Worm (Caenorhabditis elegans) whole organism, dauer: ENCODE measurements around the gene rnh-1.1.

Source experiments
- unc-62 ChIP-seq: sonication (generic microtip); optimal IDR thresholded peaks from 2 replicates; lab custom pipeline; 2017; ENCODE audit warnings: missing biosample characterization, missing genetic modification reagents, missing genetic modification characterization

The rnh-1.1 gene

DNA sequence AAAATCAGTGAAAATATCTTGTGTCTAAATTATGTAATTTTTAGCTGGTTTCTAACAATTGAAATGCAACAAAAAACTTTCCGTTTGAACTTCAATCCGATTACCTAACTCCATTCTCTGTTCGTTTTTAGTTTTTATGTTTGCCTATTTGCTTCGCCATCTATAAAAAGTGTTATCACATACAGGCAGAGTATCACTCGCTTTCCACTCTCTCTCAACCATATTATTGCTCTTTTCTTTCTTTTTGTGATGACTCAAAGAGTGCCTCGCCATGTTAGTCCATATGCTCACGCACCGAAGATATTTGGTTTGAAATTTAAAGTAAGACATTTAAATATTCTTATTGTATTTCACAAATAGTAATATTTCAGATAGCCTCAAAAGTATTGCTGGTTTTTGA, 9.4 kb downstream of the rnh-1.1 start, which contains the start of gene ZK1290.13:
ZK1290.13 (plus strand) TSS at position 73 of the 400 bp plus-strand sequence.
- no peak for TF ChIP-seq unc-62 (GFP tag; lab: Kevin White, UChicago)

DNA sequence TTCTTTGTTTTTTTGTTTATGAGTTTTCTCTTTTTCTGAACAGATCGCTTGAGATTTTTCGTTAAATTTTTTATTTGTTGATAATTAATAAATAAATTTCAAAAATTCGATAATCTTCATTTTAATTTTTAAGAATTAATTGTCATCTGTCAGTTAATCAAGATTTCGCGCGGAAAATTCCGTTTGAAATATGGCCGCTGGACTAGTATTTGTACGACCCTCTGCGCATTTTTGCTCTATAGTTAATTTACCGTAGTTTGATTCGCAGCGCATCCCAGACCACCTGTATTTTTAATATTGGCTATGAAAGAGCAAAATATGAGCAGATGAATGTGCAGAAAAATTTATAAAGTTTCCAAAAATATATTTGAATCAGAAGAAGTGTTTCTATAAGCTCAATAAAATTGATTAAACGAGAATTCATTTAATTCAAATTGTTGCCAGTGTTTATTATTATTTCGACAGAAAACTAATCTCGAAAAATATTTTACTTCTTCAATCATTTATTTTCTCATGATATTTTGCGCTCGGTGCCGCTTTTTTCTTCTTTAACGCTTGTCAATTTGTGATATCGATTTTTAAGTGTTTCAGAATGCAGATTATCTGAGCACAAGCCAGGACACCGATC, 12.2 kb downstream of the rnh-1.1 start, which contains the start of gene nfi-1:
nfi-1 (plus strand) TSS at position 578 of the 628 bp plus-strand sequence.
- no peak for TF ChIP-seq unc-62 (GFP tag; lab: Kevin White, UChicago)

DNA sequence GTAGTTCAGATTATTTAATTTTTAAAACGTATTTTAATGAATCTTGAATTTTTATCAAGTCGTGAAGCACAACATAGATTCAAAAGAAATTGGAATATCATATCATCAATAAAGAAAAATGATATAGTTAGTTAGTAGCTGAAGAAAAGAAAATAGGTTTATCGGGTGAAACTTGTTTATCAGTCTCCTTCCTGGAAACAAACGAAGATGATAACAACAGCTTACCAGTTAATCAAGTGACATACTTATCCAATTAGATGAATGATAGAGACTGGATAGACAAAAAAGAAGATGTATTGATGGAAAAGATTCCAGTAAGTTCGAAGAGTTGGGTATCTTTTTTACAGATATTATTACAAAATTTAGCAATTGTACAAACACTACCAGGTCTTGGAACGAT, 17.4 kb downstream of the rnh-1.1 start:
- TF ChIP-seq unc-62 (GFP tag; lab: Kevin White, UChicago), result no peak

DNA sequence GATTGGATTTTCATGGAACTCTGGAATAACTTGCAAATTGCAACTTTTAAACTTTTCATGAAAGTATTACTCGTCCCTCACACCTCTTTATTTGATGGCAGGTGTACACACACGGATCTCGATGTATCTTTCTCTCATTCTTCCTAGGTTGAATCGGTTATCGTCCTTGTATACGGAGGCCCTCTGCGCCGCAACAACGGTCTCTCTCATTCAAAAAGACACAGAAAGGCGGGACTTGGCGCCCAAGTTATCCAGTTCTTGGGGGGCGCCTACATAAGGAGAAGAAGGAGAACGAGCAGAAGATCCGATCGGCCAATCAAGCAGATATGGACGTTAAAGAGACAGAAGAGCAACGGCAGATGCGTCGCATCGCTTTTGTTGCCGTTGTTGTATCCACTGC, 18.3 kb downstream of the rnh-1.1 start, which contains the start of gene rol-8:
rol-8 (plus strand) TSS at position 301 of the 400 bp plus-strand sequence.
- TF ChIP-seq unc-62 (GFP tag; lab: Kevin White, UChicago), result no peak

DNA sequence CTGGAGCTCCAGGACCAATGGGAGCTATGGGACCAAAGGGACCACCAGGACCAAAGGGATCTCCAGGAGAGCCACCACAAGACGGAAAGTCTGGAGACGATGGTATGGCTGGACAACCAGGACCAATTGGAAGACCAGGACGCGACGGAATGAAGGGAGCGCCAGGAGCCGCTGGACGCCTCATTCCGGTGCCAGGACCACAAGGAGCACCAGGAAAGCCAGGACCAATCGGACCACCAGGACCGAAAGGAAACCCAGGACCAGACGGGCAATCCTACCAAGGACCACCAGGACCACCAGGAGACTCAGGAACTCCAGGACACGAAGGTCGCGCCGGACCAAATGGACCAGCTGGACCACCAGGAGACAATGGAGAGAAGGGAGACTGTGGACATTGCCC, 19.2 kb downstream of the rnh-1.1 start:
- no peak for TF ChIP-seq unc-62 (GFP tag; lab: Kevin White, UChicago)

DNA sequence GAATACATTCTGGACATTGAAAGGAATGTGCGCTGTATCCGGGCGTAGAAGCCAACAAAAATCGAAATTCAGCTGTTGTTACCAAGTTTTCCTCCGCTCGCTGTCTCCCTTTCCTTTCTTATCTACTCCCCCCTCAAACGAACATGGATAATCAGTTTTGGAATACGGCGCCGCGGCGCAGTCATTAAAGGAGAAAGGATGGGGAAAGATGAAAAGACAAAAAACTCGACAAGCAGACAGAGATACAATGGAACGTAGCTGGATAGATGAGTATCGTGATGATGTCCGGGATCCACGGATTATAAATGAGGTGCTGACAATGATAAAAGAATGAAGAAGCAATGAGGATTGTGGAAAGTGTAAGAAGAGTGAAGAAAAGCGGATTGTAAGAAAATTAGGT, 19.8 kb downstream of the rnh-1.1 start:
- no peak for TF ChIP-seq unc-62 (GFP tag; lab: Kevin White, UChicago)

DNA sequence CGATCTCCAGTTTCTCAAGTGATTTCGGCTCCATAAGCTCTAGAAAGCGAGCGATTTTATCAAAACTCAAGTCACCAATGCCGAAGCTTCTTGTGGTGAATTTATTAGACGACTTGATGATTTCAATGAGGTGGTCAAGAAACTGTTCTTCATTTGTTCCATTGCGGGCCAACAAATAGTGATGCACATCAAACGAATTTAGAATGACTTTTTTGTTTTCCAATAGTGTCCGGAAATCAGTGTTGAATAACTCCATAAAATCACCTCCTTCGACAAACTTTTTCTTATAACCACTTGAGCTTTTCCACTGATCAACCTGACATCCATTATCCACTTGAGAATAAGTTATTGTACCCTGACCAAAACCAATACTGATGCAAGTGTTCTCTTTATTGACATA, 21.7 kb downstream of the rnh-1.1 start:
- TF ChIP-seq unc-62 (GFP tag; lab: Kevin White, UChicago), result no peak

DNA sequence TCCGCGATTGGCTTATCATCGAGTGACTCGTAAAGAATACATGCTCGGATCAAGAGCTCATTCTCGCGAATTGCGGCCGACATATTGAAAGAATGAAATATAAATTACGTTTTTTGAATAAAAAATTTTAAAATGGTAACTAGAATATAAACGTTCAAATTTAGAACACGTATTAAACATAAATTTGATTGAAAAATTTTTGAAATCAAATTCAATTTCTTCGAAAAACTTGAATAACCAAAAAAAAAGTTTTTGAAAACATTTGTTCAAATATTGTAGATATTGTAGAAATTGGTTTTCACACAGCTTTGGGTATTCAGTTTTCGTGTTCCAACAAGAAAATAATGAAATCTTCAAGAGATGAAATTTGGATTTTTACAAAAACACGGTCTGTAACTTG, 22.5 kb downstream of the rnh-1.1 start, which contains the start of gene fbxa-224:
fbxa-224 (minus strand) TSS at position 101 of the 400 bp plus-strand sequence.
- TF ChIP-seq unc-62 (GFP tag; lab: Kevin White, UChicago), result no peak

DNA sequence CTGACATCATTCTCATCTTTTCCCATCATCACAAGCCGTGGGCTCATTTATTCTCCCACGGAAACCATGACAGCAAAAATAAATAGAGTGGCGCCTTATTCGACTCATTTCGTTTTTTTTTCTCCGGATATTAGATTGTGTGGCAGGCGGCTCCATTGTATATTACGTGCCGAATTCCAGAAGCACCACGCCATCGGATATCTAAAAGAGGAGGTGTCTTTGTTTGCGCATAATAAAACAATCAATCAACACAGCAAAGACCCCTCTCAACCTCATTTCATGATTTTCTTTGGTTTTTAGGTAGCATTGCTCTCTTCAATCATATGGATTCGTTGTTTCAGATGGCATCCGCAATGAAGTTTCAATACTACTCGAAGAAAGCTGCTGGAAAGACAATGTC, 23.5 kb downstream of the rnh-1.1 start, which contains the start of gene tph-1:
tph-1 (plus strand) TSS at position 301 of the 400 bp plus-strand sequence.
- TF ChIP-seq unc-62 (GFP tag; lab: Kevin White, UChicago), result no peak

DNA sequence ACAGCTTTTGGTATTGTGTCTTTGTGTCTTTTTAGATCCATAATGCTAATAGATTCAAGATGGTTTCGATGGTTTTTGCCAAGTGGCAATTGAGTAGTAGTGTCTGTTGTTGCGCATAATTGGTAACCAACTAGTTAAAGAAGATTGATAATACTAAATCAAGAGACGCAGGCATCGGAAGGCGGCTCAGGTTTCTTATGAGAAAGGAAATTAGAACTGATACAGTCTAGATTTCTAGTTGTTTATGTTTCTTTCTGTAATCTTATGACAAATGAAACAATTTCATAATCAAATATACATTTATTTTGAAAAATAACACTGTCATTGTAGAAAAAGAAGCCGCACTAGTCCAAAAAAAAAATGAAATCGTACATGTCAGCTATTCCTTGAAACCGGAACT, 28.3 kb downstream of the rnh-1.1 start, which contains the start of gene ZK1290.10:
ZK1290.10 (minus strand) TSS at position 101 of the 400 bp plus-strand sequence.
- TF ChIP-seq unc-62 (GFP tag; lab: Kevin White, UChicago), result no peak

DNA sequence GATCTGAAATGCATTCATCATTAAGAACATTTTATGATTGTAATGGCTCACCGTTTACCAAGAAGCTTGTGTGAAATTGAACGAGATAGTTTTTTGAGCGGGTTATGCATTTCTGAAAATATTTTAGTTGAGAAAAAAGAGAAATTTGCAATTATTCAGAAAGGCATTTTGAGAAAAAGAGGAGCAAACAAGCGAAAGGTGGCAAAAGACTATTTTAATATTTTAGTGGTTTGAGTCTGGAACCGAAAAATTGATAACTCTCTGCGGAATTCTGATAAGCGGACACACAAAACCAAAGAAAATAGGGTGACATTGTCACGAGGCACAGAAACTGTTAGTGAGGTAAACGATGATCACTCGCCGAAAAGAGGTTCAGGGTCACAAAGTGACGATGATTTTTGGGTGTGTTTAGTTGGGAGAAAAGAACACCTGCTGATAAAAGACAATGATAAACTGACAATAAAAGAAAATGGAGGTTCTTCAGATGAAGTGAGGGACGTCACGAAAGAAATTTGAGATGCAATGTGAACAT, 29.2 kb downstream of the rnh-1.1 start:
- no peak for TF ChIP-seq unc-62 (GFP tag; lab: Kevin White, UChicago)

DNA sequence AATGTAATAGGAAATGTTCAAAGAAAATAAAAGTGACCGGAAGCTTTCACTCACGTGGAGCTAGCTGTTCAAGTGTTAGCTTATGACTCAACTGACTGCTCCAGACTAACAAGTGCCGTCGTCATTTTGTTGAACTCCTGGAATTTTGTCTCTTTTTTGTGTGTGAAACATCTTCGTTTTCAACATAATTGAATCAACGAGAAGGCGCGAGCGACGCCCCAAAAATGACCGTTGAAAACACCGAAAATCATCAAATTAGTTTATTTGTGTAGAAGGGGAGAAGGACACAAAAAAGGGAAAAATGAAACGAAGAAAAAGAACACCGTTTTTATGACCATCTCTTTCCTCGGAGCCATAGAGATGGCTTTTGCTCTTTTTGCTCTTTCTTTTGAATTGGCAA, 29.9 kb downstream of the rnh-1.1 start, which contains the start of gene ZK1290.14:
ZK1290.14 (minus strand) TSS at position 139 of the 400 bp plus-strand sequence.
- TF ChIP-seq unc-62 (GFP tag; lab: Kevin White, UChicago), result no peak

DNA sequence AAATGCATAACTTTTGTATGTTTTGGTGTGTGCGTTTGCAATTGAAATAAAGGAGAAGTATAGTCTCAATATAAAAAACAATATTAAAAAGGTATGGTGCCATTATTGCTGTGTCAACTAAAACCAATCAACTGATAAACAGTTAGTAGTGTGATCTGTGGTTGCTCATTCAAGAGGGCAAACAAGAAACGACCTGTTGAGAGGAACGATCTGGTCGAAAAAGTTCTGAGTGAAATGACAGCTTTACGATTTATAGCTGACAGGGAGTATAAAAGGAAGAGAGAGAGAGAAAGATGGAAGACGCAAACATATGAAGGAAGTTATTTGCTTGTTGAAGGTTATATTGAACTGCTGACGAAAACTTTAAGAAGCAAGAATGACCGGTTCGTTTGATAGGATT, 32.4 kb downstream of the rnh-1.1 start:
- no peak for TF ChIP-seq unc-62 (GFP tag; lab: Kevin White, UChicago)

DNA sequence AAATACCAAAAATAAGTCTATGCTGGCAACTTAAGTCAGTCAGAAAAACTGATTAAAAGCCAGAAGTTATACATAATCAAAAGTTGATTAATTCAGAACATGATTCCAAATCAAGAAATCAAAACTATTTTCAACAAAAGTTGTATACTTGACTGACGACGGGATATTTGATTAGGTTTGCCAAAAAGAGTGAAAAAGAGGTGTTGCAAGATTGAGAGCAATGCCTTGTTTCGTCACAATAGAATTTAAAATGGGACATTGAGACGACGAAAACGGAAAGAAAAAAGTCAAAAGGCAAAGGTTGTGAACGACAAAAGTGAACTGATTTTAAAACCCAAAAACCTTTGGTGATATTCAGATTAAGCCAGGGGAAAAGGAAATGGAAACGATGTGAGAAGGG, 33.3 kb downstream of the rnh-1.1 start:
- TF ChIP-seq unc-62 (GFP tag; lab: Kevin White, UChicago), result no peak

DNA sequence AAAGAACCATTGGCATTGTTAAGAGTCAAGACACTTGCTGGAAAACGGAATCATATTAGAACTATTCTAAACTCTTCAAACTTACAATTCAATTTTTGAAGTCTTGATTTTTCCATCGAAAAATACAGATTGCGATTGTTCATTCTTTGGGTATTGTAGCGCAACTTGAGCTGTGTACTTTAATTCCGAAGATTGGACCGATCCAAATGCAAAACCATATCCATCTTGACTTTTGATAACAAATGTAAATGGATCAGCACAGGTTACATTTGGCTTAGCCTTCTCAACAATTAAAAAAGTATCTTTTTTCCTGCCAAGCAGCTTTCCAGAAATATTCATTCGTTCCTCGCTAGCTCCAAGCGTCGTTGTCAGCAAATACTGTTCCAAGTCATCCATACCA, 35.3 kb downstream of the rnh-1.1 start:
- TF ChIP-seq unc-62 (GFP tag; lab: Kevin White, UChicago), result no peak

DNA sequence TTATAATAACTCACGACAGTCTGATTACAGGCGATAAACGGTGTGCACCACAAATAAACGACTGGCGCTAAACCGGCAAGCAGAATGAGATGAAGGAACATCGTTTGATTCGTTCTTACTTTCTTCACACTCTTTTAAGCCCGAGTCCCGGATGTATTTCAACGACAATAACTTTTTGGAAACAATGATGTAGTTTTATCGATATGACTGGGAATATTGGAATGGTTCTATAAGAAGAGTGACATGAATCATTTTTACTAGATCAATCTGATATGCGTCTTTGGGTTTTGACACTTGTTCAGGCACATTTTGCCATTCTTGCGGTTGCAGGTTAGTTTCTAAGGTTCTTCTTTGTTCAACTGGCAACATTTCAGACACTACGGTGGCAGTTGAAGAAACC, 36.0 kb downstream of the rnh-1.1 start, which contains the start of the genes ZK1290.11 and ZK1290.1:
ZK1290.11 (minus strand) TSS at position 101 of the 400 bp plus-strand sequence.
ZK1290.1 (plus strand) TSS at position 271 of the 400 bp plus-strand sequence.
- no peak for TF ChIP-seq unc-62 (GFP tag; lab: Kevin White, UChicago)
